Fruit fly (Drosophila melanogaster): Measurements from ENCODE around the gene Vps29.

Gene Vps29

dm6 chr2L:1199912-1200721, 49.6 kb downstream of the Vps29 start, which contains the start of the genes CG43349 and CG5011:
Gene CG43349, plus strand, starts transcription at chr2L:1200205.
Gene CG5011, plus strand, starts transcription at chr2L:1200671.
- no peak for TF ChIP-seq CG17801 (GFP tag; optimal IDR thresholded peaks at IDR 0.05; ENCODE audit: partially characterized antibody)
